Worm (Caenorhabditis elegans) whole organism, L2 larva: Measurements from ENCODE around the gene rig-4.

Experiments used
- alr-1 ChIP-seq: fragments of 150-350 bp; optimal IDR thresholded peaks from 2 replicates; lab custom pipeline; 2014; ENCODE audit warnings: missing biosample characterization, missing genetic modification characterization
- ama-1 ChIP-seq: fragments of 150-350 bp; optimal IDR thresholded peaks from 2 replicates; lab custom pipeline; 2018; ENCODE audit warnings: inconsistent platforms
- ceh-82 ChIP-seq: fragments of 150-350 bp; optimal IDR thresholded peaks from 2 replicates; lab custom pipeline; 2014; ENCODE audit warnings: missing biosample characterization, missing genetic modification characterization
- elt-3 ChIP-seq: sonication (generic microtip); optimal IDR thresholded peaks from 2 replicates; lab custom pipeline; 2017; ENCODE audit warnings: missing biosample characterization, missing genetic modification characterization
- nhr-11 ChIP-seq: fragments of 150-350 bp; optimal IDR thresholded peaks from 2 replicates; lab custom pipeline; 2014; ENCODE audit warnings: missing biosample characterization, missing genetic modification characterization
- nhr-21 ChIP-seq: fragments of 150-350 bp; optimal IDR thresholded peaks from 2 replicates; lab custom pipeline; 2014; ENCODE audit warnings: missing biosample characterization, missing genetic modification characterization
- nhr-237 ChIP-seq: fragments of 150-350 bp; optimal IDR thresholded peaks from 2 replicates; lab custom pipeline; 2014; ENCODE audit warnings: missing biosample characterization, missing genetic modification characterization
- unc-62 ChIP-seq: fragments of 150-350 bp; optimal IDR thresholded peaks from 2 replicates; lab custom pipeline; 2014; ENCODE audit warnings: missing biosample characterization, missing genetic modification reagents, missing genetic modification characterization
- zag-1 ChIP-seq: fragments of 150-350 bp; optimal IDR thresholded peaks from 2 replicates; lab custom pipeline; 2014; ENCODE audit warnings: missing biosample characterization, missing genetic modification characterization
- ztf-4 ChIP-seq: fragments of 150-350 bp; optimal IDR thresholded peaks from 2 replicates; lab custom pipeline; 2014; ENCODE audit warnings: missing biosample characterization, missing genetic modification characterization

DNA sequence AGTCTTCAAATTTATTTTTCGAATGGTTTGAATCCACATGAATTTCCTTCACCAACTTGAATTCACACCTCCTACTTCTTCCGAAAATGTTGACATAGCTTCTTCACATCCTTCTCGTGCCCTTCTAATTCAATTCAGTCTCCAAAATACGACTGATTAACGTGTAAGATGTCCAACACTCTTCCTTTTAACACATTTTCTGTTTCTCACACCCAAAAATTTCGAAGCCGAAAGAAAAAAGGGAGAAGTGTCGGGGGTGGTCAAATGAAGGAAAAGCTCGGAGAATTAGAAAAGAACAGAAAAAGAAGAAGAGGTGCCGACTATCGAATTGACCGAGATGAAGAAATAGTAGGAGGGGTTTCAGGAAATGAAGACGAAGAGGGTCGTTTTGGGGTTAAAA is 48.8 kb upstream of the rig-4 start:
- TF ChIP-seq nhr-21 (tag; lab: Kevin White, UChicago) (no peak), unc-62 (GFP tag; lab: Kevin White, UChicago) (no peak), alr-1 (no peak), nhr-237 (tag; lab: Kevin White, UChicago) (no peak), elt-3 (tag; lab: Kevin White, UChicago) (no peak), ama-1 (lab: Kevin White, UChicago) (no peak), ceh-82 (no peak), nhr-11 (tag; lab: Kevin White, UChicago) (no peak), zag-1 (no peak), ztf-4 (tag; lab: Kevin White, UChicago) (no peak)
